Fruit fly (Drosophila melanogaster) whole organism, prepupa: ENCODE data around the gene Myo31DF.

Source experiments
- Blimp-1 ChIP-seq: fragments of 200-800 bp; sonication (Bioruptor generic); optimal IDR thresholded peaks from 3 replicates; lab custom pipeline; 2017; ENCODE audit warnings: missing biosample characterization, missing genetic modification characterization, mild to moderate bottlenecking, moderate library complexity, missing genetic modification reagents
- CG16779 ChIP-seq: fragments of 200-800 bp; sonication (Bioruptor generic); optimal IDR thresholded peaks from 3 replicates; lab custom pipeline; 2017; ENCODE audit warnings: missing biosample characterization, mild to moderate bottlenecking, missing genetic modification characterization
- CG4318 ChIP-seq: fragments of 200-800 bp; sonication (Bioruptor generic); optimal IDR thresholded peaks from 3 replicates; lab custom pipeline; 2017; ENCODE audit warnings: missing biosample characterization, mild to moderate bottlenecking, missing genetic modification characterization
- CG6854 ChIP-seq: fragments of 200-800 bp; sonication (Bioruptor generic); optimal IDR thresholded peaks from 2 replicates; lab custom pipeline; 2017; ENCODE audit warnings: missing biosample characterization, mild to moderate bottlenecking, missing genetic modification characterization
- fkh ChIP-seq: fragments of 200-800 bp; sonication (Bioruptor generic); optimal IDR thresholded peaks from 3 replicates; lab custom pipeline; 2017; ENCODE audit warnings: missing biosample characterization, mild to moderate bottlenecking, missing genetic modification characterization, moderate library complexity
- net ChIP-seq: fragments of 200-800 bp; sonication (Bioruptor generic); optimal IDR thresholded peaks from 3 replicates; lab custom pipeline; 2016; ENCODE audit warnings: missing biosample characterization, missing genetic modification characterization

DNA sequence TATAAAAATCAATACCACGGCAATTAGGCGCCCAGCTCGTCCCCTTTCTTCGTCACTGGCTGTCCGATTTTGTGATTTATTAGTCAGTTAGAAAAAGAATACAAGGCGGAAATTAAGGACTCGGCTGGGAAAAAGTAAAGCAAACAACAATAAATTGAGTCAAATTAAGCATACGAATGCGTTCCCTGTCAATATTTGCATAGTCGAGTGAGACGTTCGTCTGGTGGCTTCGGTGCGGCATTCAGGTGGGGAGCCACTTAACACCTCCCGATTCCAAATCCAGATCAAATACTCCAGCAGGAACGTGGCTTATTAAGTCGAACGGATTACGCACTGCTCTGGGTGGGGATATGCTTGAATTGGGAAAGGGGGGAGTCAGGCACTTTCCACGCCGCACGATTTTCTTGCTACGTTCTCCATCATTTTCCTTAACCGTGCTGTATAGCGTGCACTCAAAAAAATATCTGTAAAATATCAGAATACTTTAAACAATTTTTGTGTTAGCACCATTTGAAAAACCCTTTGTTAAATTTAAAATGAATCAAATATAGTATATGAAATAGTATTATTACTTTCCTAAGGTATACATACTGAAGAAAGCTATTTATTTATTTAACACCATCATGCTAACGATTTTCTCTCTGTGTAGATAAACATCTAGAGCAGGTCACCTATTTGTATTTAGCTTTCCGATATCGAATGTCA lies 36.6 kb upstream of the Myo31DF start:
- TF ChIP-seq fkh (GFP tag; lab: Kevin White, UChicago) (peak; percentile 42), CG16779 (tag; lab: Kevin White, UChicago) (no peak), net (GFP tag; lab: Kevin White, UChicago) (no peak), Blimp-1 (no peak), CG6854 (no peak), CG4318 (GFP tag; lab: Kevin White, UChicago) (no peak)
